Fruit fly (Drosophila melanogaster): ENCODE results near the gene nAChRbeta1.

nAChRbeta1 gene

DNA sequence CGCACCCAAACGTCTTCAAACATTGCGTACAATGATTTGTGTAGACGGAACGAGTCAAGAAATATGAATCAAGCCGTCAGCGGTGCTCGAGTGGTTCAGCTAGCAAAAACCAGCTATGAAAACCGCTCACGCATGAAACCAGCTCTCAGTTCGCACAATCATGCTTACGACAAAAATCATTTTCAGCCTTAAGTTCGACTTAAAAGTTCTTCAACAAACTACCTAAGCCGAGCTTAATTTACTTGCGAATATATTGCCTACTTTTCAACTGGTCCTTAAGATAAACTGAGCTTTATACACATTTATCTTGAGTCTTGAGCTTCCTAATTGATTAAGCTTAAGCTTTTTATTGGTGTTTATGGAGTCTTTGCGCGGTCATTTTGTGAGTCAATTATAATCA lies 11.0 kb downstream of the nAChRbeta1 start:
- TF ChIP-seq fru (GFP tag; optimal IDR thresholded peaks at IDR 0.05) (no peak), OdsH (GFP tag; optimal IDR thresholded peaks at IDR 0.05) (no peak), Myc (optimal IDR thresholded peaks at IDR 0.05) (peak; percentile 51)

DNA sequence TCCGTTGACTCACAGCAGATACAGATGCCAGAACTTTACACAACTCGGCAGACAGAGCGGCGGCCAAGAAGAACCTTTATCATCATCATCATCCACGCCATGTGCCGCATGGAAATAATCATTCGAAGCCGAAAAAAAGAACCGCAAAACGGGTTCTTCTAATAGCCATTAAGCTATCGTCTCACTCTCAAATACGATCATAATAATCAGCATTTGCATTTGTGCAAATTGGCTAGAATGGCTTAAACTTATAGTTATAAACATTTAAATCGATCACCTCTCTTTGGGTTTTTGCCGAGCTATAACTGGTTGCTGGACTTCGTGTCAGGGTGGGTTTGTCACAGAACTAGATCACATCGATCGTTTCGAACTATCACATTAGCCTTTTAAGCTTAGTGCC lies 13.0 kb downstream of the nAChRbeta1 start:
- no peak for TF ChIP-seq rgr (GFP tag; optimal IDR thresholded peaks at IDR 0.05)
- TF ChIP-seq Vsx2 (GFP tag; optimal IDR thresholded peaks at IDR 0.05; ENCODE audit: partially characterized antibody) = no peak
- no peak for TF ChIP-seq fru (GFP tag; optimal IDR thresholded peaks at IDR 0.05)
- no peak for TF ChIP-seq sage (GFP tag; optimal IDR thresholded peaks at IDR 0.05)
- TF ChIP-seq Mio (GFP tag; optimal IDR thresholded peaks at IDR 0.05) = no peak
- TF ChIP-seq Sp1 (GFP tag; optimal IDR thresholded peaks at IDR 0.05) = no peak

DNA sequence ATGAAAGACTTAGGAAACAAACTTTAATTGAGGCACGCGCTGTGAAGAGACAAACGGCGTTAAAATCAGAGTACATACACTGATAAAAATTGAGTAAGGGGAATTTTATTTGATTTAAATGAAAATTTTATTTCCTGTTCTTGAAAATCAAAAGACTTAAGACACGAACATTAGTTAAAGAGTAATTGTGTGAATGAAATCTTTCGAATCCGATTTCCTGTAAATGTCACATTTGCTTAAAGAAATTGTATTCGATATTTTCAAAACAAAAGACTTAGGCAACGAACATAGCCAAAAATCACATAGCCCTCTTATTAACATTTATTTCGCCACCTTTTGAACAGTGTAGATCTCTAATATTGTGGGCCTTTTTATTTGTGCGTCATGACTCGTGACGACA lies 16.7 kb downstream of the nAChRbeta1 start:
- TF ChIP-seq dl (GFP tag; optimal IDR thresholded peaks at IDR 0.05; ENCODE audit: insufficient read depth in 1 of 2, partially characterized antibody in 2 of 2) (no peak), lola (GFP tag; optimal IDR thresholded peaks at IDR 0.05) (no peak), N (GFP tag; optimal IDR thresholded peaks at IDR 0.05) (no peak), Mio (GFP tag; optimal IDR thresholded peaks at IDR 0.05) (no peak), dmrt93B (GFP tag; optimal IDR thresholded peaks at IDR 0.05) (no peak), Myc (optimal IDR thresholded peaks at IDR 0.05) (no peak), OdsH (GFP tag; optimal IDR thresholded peaks at IDR 0.05) (no peak), Vsx2 (GFP tag; optimal IDR thresholded peaks at IDR 0.05; ENCODE audit: partially characterized antibody) (no peak), GATAd (GFP tag; optimal IDR thresholded peaks at IDR 0.05) (no peak), Dfd (GFP tag; optimal IDR thresholded peaks at IDR 0.05) (no peak), CrebA (GFP tag; optimal IDR thresholded peaks at IDR 0.05; ENCODE audit: borderline replicate concordance) (no peak), brk (GFP tag; optimal IDR thresholded peaks at IDR 0.05) (no peak)

DNA sequence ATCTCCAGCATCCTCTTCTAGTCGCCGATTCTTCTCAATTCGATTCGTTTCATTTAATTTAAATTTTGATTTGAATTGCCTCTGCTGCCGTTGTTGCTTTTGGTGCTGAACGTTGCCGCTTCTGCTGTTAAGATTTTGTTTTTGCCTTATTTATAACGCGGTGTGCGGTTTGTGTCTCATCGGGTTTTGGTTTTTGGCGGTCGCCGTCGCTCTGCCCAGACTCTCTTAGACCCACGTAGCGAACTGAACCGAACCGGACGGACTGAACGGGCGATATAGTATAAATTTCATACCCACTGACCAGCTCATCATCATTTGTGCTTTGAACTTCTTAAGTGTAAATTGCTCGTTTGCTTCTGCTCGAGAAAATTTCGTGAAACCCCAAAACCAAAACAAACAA lies 17.1 kb downstream of the nAChRbeta1 start, which contains the start of gene CG12607:
CG12607 (plus strand) TSS at position 301 of the 400 bp plus-strand sequence.
- TF ChIP-seq sage (GFP tag; optimal IDR thresholded peaks at IDR 0.05) (no peak), rgr (GFP tag; optimal IDR thresholded peaks at IDR 0.05) (no peak), N (GFP tag; optimal IDR thresholded peaks at IDR 0.05) (no peak), dl (GFP tag; optimal IDR thresholded peaks at IDR 0.05; ENCODE audit: insufficient read depth in 1 of 2, partially characterized antibody in 2 of 2) (no peak), Hr78 (GFP tag; optimal IDR thresholded peaks at IDR 0.05) (no peak), HLH106 (tag; optimal IDR thresholded peaks at IDR 0.05) (no peak), pan (optimal IDR thresholded peaks at IDR 0.05) (no peak)

DNA sequence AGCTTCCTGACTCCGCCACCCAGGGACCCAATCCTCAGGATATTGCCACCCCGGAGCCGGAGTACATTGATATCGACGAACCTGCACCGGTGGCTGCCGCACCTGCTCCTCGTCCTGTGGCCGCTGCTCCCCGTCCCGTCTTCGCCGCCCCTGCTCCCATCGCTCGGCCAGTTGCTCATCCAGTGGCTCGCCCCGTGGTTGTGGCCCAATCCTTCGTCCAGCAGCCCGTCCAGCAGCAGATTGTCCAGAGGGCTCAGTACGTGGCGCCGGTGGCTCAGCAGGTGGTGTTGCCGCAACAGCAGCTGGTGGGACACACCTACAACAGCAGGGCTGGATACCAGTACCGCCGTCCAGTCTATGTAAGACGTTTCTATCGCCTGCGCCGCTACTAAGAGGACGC lies 18.1 kb downstream of the nAChRbeta1 start:
- no peak for TF ChIP-seq Rel (GFP tag; optimal IDR thresholded peaks at IDR 0.05)
- TF ChIP-seq Rel (tag; optimal IDR thresholded peaks at IDR 0.05) = no peak
- TF ChIP-seq dsf (GFP tag; optimal IDR thresholded peaks at IDR 0.05; ENCODE audit: borderline replicate concordance) = no peak

DNA sequence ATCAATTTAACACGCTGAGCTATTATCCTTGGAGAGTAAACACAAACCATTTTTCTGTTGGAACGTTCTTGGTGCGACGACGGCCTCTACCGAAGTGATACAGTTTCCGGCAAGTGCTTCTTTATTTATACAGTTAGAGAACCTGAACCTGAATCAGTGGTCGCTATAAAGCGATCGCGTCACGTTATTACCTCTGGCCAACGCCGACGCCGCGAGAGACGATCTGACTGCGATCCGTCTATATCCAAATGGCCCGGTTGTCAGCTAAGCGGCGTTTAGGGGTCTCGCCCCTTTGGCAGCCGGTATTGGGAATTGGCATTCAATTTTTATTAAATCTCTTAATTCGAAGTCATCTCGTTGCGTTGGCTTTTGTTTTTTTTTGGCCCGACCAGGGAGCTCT lies 28.9 kb downstream of the nAChRbeta1 start, which contains the start of gene CG11345:
CG11345 (minus strand) TSS at position 101 of the 400 bp plus-strand sequence.
- TF ChIP-seq foxo (GFP tag; optimal IDR thresholded peaks at IDR 0.05) (no peak), fru (GFP tag; optimal IDR thresholded peaks at IDR 0.05) (no peak), br (GFP tag; optimal IDR thresholded peaks at IDR 0.05) (no peak), jim (GFP tag; optimal IDR thresholded peaks at IDR 0.05) (no peak), Dif (GFP tag; optimal IDR thresholded peaks at IDR 0.05; ENCODE audit: partially characterized antibody) (no peak), brk (GFP tag; optimal IDR thresholded peaks at IDR 0.05) (no peak)

DNA sequence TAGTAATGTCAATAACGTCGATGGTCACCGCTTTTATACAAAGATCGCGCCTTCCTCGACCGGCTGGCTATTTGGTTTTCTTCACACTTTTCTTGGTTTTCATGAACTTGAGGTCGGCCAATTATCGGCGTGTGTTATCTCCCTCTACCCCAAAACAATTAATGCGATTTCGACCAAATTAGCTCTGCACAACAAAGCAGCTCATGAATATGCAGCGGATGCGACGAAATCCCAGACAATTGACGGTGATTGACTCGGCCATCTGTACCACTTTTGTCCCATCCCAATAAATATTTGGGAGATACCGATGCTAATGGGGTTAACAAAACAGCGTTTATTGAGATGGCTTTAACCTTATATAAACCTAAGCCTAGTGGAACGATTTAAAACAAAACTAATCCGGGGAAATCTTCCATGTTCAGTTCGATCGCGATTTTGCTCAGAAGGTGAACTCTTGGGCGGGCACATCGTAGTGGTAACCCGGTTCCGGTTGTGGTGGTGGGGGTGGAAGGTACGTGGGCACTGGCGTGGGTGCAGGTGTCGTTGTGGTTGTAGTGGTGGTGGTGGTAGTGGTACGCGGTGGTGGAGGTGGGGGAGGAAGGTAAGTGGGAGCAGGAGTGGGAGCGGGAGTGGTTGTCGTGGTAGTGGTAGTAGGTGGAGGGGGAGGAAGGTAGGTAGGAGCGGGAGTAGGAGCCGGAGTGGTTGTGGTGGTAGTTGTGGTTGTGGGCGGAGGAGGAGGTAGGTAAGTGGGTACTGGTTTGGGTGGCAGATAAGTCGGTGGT lies 31.3 kb downstream of the nAChRbeta1 start, which contains the start of gene CG15022:
CG15022 (minus strand) TSS at position 11 of the 782 bp plus-strand sequence.
- TF ChIP-seq Rel (GFP tag; optimal IDR thresholded peaks at IDR 0.05) (no peak), Rel (tag; optimal IDR thresholded peaks at IDR 0.05) (no peak), dl (GFP tag; optimal IDR thresholded peaks at IDR 0.05; ENCODE audit: insufficient read depth in 1 of 2, partially characterized antibody in 2 of 2) (no peak), Dfd (GFP tag; optimal IDR thresholded peaks at IDR 0.05) (no peak), psq (GFP tag; optimal IDR thresholded peaks at IDR 0.05) (no peak), brk (GFP tag; optimal IDR thresholded peaks at IDR 0.05) (no peak), CrebA (GFP tag; optimal IDR thresholded peaks at IDR 0.05; ENCODE audit: borderline replicate concordance) (no peak), CG32264 (GFP tag; optimal IDR thresholded peaks at IDR 0.05) (no peak), Myc (optimal IDR thresholded peaks at IDR 0.05) (no peak), Vsx2 (GFP tag; optimal IDR thresholded peaks at IDR 0.05; ENCODE audit: partially characterized antibody) (no peak), Abd-B (GFP tag; optimal IDR thresholded peaks at IDR 0.05) (no peak), ey (GFP tag; optimal IDR thresholded peaks at IDR 0.05) (no peak), pan (optimal IDR thresholded peaks at IDR 0.05) (no peak), dsf (GFP tag; optimal IDR thresholded peaks at IDR 0.05; ENCODE audit: borderline replicate concordance) (no peak), sage (GFP tag; optimal IDR thresholded peaks at IDR 0.05) (no peak), Sp1 (GFP tag; optimal IDR thresholded peaks at IDR 0.05) (no peak), h (GFP tag; optimal IDR thresholded peaks at IDR 0.05) (no peak), Hr83 (GFP tag; optimal IDR thresholded peaks at IDR 0.05; ENCODE audit: poor library complexity, severe bottlenecking) (no peak), Hr78 (GFP tag; optimal IDR thresholded peaks at IDR 0.05) (no peak), CG9705 (GFP tag; optimal IDR thresholded peaks at IDR 0.05) (no peak), Jra (GFP tag; optimal IDR thresholded peaks at IDR 0.05) (no peak)

Measured in whole organism, wandering third instar larva.